Fruit fly (Drosophila melanogaster): ENCODE data around the gene CG11983.

The CG11983 gene

dm6 chr3R:8963756-8964342 is 44.3 kb upstream of the CG11983 start (continued):
- TF ChIP-seq bsh (GFP tag; optimal IDR thresholded peaks at IDR 0.05) (peak in 1 of 2 experiments; percentile 38), Xbp1 (GFP tag; optimal IDR thresholded peaks at IDR 0.05) (peak; percentile 32), HLHmδ (GFP tag; optimal IDR thresholded peaks at IDR 0.05) (no peak), CG2120 (GFP tag; optimal IDR thresholded peaks at IDR 0.05) (no peak), nmo (GFP tag; optimal IDR thresholded peaks at IDR 0.05) (peak; percentile 49), CG5953 (GFP tag; IDR thresholded peaks at IDR 0.05) (peak; percentile 51; the same call in 1 of the 2 replicates), eve (GFP tag; optimal IDR thresholded peaks at IDR 0.05) (peak in 1 of 2 experiments; percentile 11), dmrt11E (tag; optimal IDR thresholded peaks at IDR 0.05) (no peak), CG10267 (tag; optimal IDR thresholded peaks at IDR 0.05) (peak; percentile 17), HLH3B (GFP tag; IDR thresholded peaks at IDR 0.05) (peak; percentile 65), Drgx (GFP tag; IDR thresholded peaks at IDR 0.05) (0 out of 2 replicates have a peak, but pooled peaks have one; percentile 20), ttk (GFP tag; IDR thresholded peaks at IDR 0.05) (peak; percentile 61), CG5180 (GFP tag; optimal IDR thresholded peaks at IDR 0.05) (no peak), otp (GFP tag; IDR thresholded peaks at IDR 0.05) (0 out of 3 replicates have a peak, but pooled peaks have one; percentile 35), Asciz (GFP tag; optimal IDR thresholded peaks at IDR 0.05) (peak; percentile 51), CG8765 (GFP tag; IDR thresholded peaks at IDR 0.05) (no peak), Hr51 (GFP tag; optimal IDR thresholded peaks at IDR 0.05) (peak in 1 of 2 experiments; percentile 63), Awh (GFP tag; IDR thresholded peaks at IDR 0.05) (peak; percentile 64; the same call in 1 of the 2 replicates), Xrp1 (GFP tag; IDR thresholded peaks at IDR 0.05) (peak; percentile 62), CG17385 (GFP tag; optimal IDR thresholded peaks at IDR 0.05) (peak; percentile 39), sna (GFP tag; IDR thresholded peaks at IDR 0.05; ENCODE audit: partially characterized antibody) (no peak), Atf-2 (GFP tag; optimal IDR thresholded peaks at IDR 0.05) (no peak), hkb (optimal IDR thresholded peaks at IDR 0.05) (no peak), hkb (GFP tag; IDR thresholded peaks at IDR 0.05) (0 out of 2 replicates have a peak, but pooled peaks have one; percentile 25), Mes4 (GFP tag; optimal IDR thresholded peaks at IDR 0.05) (no peak), CG10366 (GFP tag; IDR thresholded peaks at IDR 0.05) (peak; percentile 27; the same call in 1 of the 2 replicates), Sox100B (GFP tag; optimal IDR thresholded peaks at IDR 0.05) (peak; percentile 18), CG2712 (tag; optimal IDR thresholded peaks at IDR 0.05) (peak; percentile 55), CG7372 (GFP tag; IDR thresholded peaks at IDR 0.05) (0 out of 2 replicates have a peak, but pooled peaks have one; percentile 16), fd64A (GFP tag; optimal IDR thresholded peaks at IDR 0.05) (no peak), phol (tag; optimal IDR thresholded peaks at IDR 0.05) (peak; percentile 47), CG9797 (GFP tag; optimal IDR thresholded peaks at IDR 0.05) (no peak), CG14710 (tag; optimal IDR thresholded peaks at IDR 0.05) (no peak), ham (GFP tag; IDR thresholded peaks at IDR 0.05) (no peak), NC2β (GFP tag; optimal IDR thresholded peaks at IDR 0.05) (no peak), CG7928 (GFP tag; optimal IDR thresholded peaks at IDR 0.05) (no peak), CG30403 (GFP tag; optimal IDR thresholded peaks at IDR 0.05) (peak; percentile 5), CG3726 (GFP tag; IDR thresholded peaks at IDR 0.05) (0 out of 3 replicates have a peak, but pooled peaks have one; percentile 32), CG1529 (GFP tag; optimal IDR thresholded peaks at IDR 0.05) (peak; percentile 20), CG12299 (tag; optimal IDR thresholded peaks at IDR 0.05) (no peak), aop (GFP tag; IDR thresholded peaks at IDR 0.05) (no peak), danr (GFP tag; IDR thresholded peaks at IDR 0.05) (no peak), E2f1 (GFP tag; IDR thresholded peaks at IDR 0.05) (0 out of 2 replicates have a peak, but pooled peaks have one; percentile 8), sc (optimal IDR thresholded peaks at IDR 0.05) (no peak), sc (GFP tag; optimal IDR thresholded peaks at IDR 0.05) (peak; percentile 19), CG15011 (GFP tag; optimal IDR thresholded peaks at IDR 0.05) (no peak), CG13775 (GFP tag; optimal IDR thresholded peaks at IDR 0.05) (no peak), CG14050 (GFP tag; IDR thresholded peaks at IDR 0.05) (no peak), salm (tag; optimal IDR thresholded peaks at IDR 0.05) (peak; percentile 4), CG2889 (GFP tag; IDR thresholded peaks at IDR 0.05) (no peak)

All from whole organism, embryonic.